Fruit fly (Drosophila melanogaster) whole organism, embryonic: ENCODE data around the gene CG15916.

Source experiments
- BEAF-32 ChIP-seq: fragments of 200-800 bp; sonication (Bioruptor generic); optimal IDR thresholded peaks from 3 replicates; lab custom pipeline; 2017; ENCODE audit warnings: missing biosample characterization, missing genetic modification characterization, mild to moderate bottlenecking, moderate library complexity, missing genetic modification reagents
- Blimp-1 ChIP-seq: fragments of 200-800 bp; sonication (Bioruptor generic); optimal IDR thresholded peaks from 3 replicates; lab custom pipeline; 2018; ENCODE audit warnings: missing biosample characterization, missing genetic modification characterization, mild to moderate bottlenecking, moderate library complexity, missing genetic modification reagents
- CG12942 ChIP-seq: fragments of 200-800 bp; sonication (Bioruptor generic); optimal IDR thresholded peaks from 3 replicates; lab custom pipeline; 2016; ENCODE audit warnings: missing biosample characterization, missing genetic modification characterization
- CG13296 ChIP-seq: fragments of 200-800 bp; sonication (Bioruptor generic); optimal IDR thresholded peaks from 3 replicates; lab custom pipeline; 2018; ENCODE audit warnings: missing biosample characterization, mild to moderate bottlenecking, missing genetic modification characterization
- CG14050 ChIP-seq: fragments of 200-800 bp; sonication (Bioruptor generic); IDR thresholded peaks from 3 replicates; pipeline ENCODE4 v1.3.6; 2022; ENCODE audit warnings: missing biosample characterization, missing genetic modification characterization
- CG14667 ChIP-seq: fragments of 200-800 bp; sonication (Bioruptor generic); IDR thresholded peaks from 2 replicates; pipeline ENCODE4 v1.3.6; 2022; ENCODE audit warnings: missing biosample characterization, missing genetic modification characterization
- CG15011 ChIP-seq: fragments of 200-800 bp; sonication (Bioruptor generic); optimal IDR thresholded peaks from 3 replicates; lab custom pipeline; 2018; ENCODE audit warnings: missing biosample characterization, mild to moderate bottlenecking, missing genetic modification characterization
- CG1602 ChIP-seq: fragments of 200-800 bp; sonication (Bioruptor generic); optimal IDR thresholded peaks from 3 replicates; lab custom pipeline; 2016; ENCODE audit warnings: missing biosample characterization, missing genetic modification characterization
- CG16779 ChIP-seq: fragments of 200-800 bp; sonication (Bioruptor generic); IDR thresholded peaks from 2 replicates; pipeline ENCODE4 v1.3.6; 2022; ENCODE audit warnings: missing biosample characterization, missing genetic modification characterization
- CG16815 ChIP-seq: fragments of 200-800 bp; sonication (Bioruptor generic); optimal IDR thresholded peaks from 3 replicates; lab custom pipeline; 2017; ENCODE audit warnings: missing biosample characterization, mild to moderate bottlenecking, missing genetic modification characterization
- CG17328 ChIP-seq: fragments of 200-800 bp; sonication (Bioruptor generic); IDR thresholded peaks from 2 replicates; pipeline ENCODE4 v1.3.6; 2022; ENCODE audit warnings: missing biosample characterization, missing genetic modification characterization
- CG18011 ChIP-seq: fragments of 200-800 bp; sonication (Bioruptor generic); optimal IDR thresholded peaks from 2 replicates; lab custom pipeline; 2017; ENCODE audit warnings: missing biosample characterization, missing genetic modification characterization, mild to moderate bottlenecking, moderate library complexity, missing genotype
- CG18476 ChIP-seq: fragments of 200-800 bp; sonication (Bioruptor generic); optimal IDR thresholded peaks from 2 replicates; lab custom pipeline; 2016; ENCODE audit warnings: missing biosample characterization, mild to moderate bottlenecking, missing genetic modification characterization
- CG2116 ChIP-seq: fragments of 200-800 bp; sonication (Bioruptor generic); optimal IDR thresholded peaks from 3 replicates; lab custom pipeline; 2018; ENCODE audit warnings: missing biosample characterization, mild to moderate bottlenecking, missing genetic modification characterization
- CG32772 ChIP-seq: fragments of 200-800 bp; sonication (Bioruptor generic); IDR thresholded peaks from 2 replicates; pipeline ENCODE4 v1.3.6; 2022; ENCODE audit warnings: missing biosample characterization, missing genetic modification characterization
- CG34224 ChIP-seq: fragments of 200-800 bp; sonication (Bioruptor generic); IDR thresholded peaks from 3 replicates; pipeline ENCODE4 v1.3.6; 2022; ENCODE audit warnings: missing biosample characterization, missing genetic modification characterization; ENCODE audit not compliant: partially characterized antibody
- CG4424 ChIP-seq: fragments of 200-800 bp; sonication (Bioruptor generic); optimal IDR thresholded peaks from 3 replicates; lab custom pipeline; 2016; ENCODE audit warnings: missing biosample characterization, missing genetic modification characterization
- CG7372 ChIP-seq: fragments of 200-800 bp; sonication (Bioruptor generic); IDR thresholded peaks from 2 replicates; pipeline ENCODE4 v1.3.6; 2022; ENCODE audit warnings: missing biosample characterization, missing genetic modification characterization
- CHES-1-like ChIP-seq: fragments of 200-800 bp; sonication (Bioruptor generic); optimal IDR thresholded peaks from 2 replicates; lab custom pipeline; 2016; ENCODE audit warnings: missing biosample characterization, missing genetic modification characterization
- Dad ChIP-seq: fragments of 200-800 bp; sonication (Bioruptor generic); optimal IDR thresholded peaks from 3 replicates; lab custom pipeline; 2016; ENCODE audit warnings: missing biosample characterization, missing genetic modification characterization
- Dek ChIP-seq: fragments of 200-800 bp; sonication (Bioruptor generic); optimal IDR thresholded peaks from 3 replicates; lab custom pipeline; 2019; ENCODE audit warnings: missing biosample characterization, mild to moderate bottlenecking, missing genetic modification characterization, moderate library complexity
- Dip3 ChIP-seq: fragments of 200-800 bp; sonication (Bioruptor generic); optimal IDR thresholded peaks from 3 replicates; lab custom pipeline; 2016; ENCODE audit warnings: missing biosample characterization, missing genetic modification characterization
- Dll ChIP-seq: fragments of 200-800 bp; sonication (Bioruptor generic); IDR thresholded peaks from 4 replicates; pipeline ENCODE4 v1.3.6; 2022; ENCODE audit warnings: missing biosample characterization, missing genetic modification characterization; ENCODE audit not compliant: partially characterized antibody
- Dp ChIP-seq: fragments of 200-800 bp; sonication (Bioruptor generic); optimal IDR thresholded peaks from 2 replicates; lab custom pipeline; 2018; ENCODE audit warnings: missing biosample characterization, mild to moderate bottlenecking, missing genetic modification characterization, moderate library complexity
- Eip74EF ChIP-seq, 2 experiments: fragments of 200-800 bp in 1 of 2; fragments of >200 bp in 1 of 2; sonication (Bioruptor generic) in 1 of 2; optimal IDR thresholded peaks; 2 replicates each; lab custom pipeline; 2017 to 2019; ENCODE audit warnings: missing biosample characterization in 2 of 2, missing genetic modification characterization in 2 of 2, mild to moderate bottlenecking in 1 of 2, moderate library complexity in 1 of 2
- HLH54F ChIP-seq: fragments of 200-800 bp; sonication (Bioruptor generic); optimal IDR thresholded peaks from 3 replicates; lab custom pipeline; 2016; ENCODE audit warnings: missing biosample characterization, missing genetic modification characterization
- Hand ChIP-seq: fragments of 200-800 bp; sonication (Bioruptor generic); optimal IDR thresholded peaks from 2 replicates; lab custom pipeline; 2017; ENCODE audit warnings: mild to moderate bottlenecking, missing biosample characterization, missing genetic modification reagents, missing genetic modification characterization
- Hr78 ChIP-seq, 2 experiments: fragments of 200-800 bp in 1 of 2; fragments of >200 bp in 1 of 2; sonication (Bioruptor generic) in 1 of 2; optimal IDR thresholded peaks; 2 replicates each; lab custom pipeline; 2017 to 2019; ENCODE audit warnings: missing biosample characterization in 2 of 2, missing genetic modification characterization in 2 of 2, mild to moderate bottlenecking in 1 of 2, moderate library complexity in 1 of 2
- Nf-YA ChIP-seq: fragments of 200-800 bp; sonication (Bioruptor generic); IDR thresholded peaks from 2 replicates; pipeline ENCODE4 v1.3.6; 2022; ENCODE audit warnings: missing biosample characterization, missing genetic modification characterization
- Oaz ChIP-seq: fragments of 200-800 bp; sonication (Bioruptor generic); IDR thresholded peaks from 2 replicates; pipeline ENCODE4 v1.3.6; 2022; ENCODE audit warnings: missing biosample characterization, missing genetic modification characterization
- Opbp ChIP-seq: fragments of 200-800 bp; sonication (Bioruptor generic); IDR thresholded peaks from 3 replicates; pipeline ENCODE4 v1.3.6; 2022; ENCODE audit warnings: missing biosample characterization, missing genetic modification characterization; ENCODE audit not compliant: partially characterized antibody
- Sry-β ChIP-seq: fragments of 200-800 bp; sonication (Bioruptor generic); optimal IDR thresholded peaks from 2 replicates; lab custom pipeline; 2018; ENCODE audit warnings: missing biosample characterization, mild to moderate bottlenecking, missing genetic modification characterization, moderate library complexity
- ac ChIP-seq: fragments of 200-800 bp; sonication (Bioruptor generic); optimal IDR thresholded peaks from 3 replicates; lab custom pipeline; 2017; ENCODE audit warnings: missing biosample characterization, mild to moderate bottlenecking, missing genetic modification characterization
- croc ChIP-seq: fragments of 200-800 bp; sonication (Bioruptor generic); conservative IDR thresholded peaks from 3 replicates; pipeline ENCODE4 v1.3.6; 2022; ENCODE audit warnings: missing biosample characterization, missing genetic modification characterization
- da ChIP-seq: fragments of 200-800 bp; sonication (Bioruptor generic); optimal IDR thresholded peaks from 2 replicates; lab custom pipeline; 2016; ENCODE audit warnings: missing biosample characterization, missing genetic modification characterization
- danr ChIP-seq: fragments of 200-800 bp; sonication (Bioruptor generic); IDR thresholded peaks from 2 replicates; pipeline ENCODE4 v1.3.6; 2022; ENCODE audit warnings: missing biosample characterization, missing genetic modification characterization
- dysf ChIP-seq: fragments of 200-800 bp; sonication (Bioruptor generic); IDR thresholded peaks from 3 replicates; pipeline ENCODE4 v1.3.6; 2022; ENCODE audit warnings: missing biosample characterization, missing genetic modification characterization
- esg ChIP-seq: fragments of 200-800 bp; sonication (Bioruptor generic); conservative IDR thresholded peaks from 2 replicates; pipeline ENCODE4 v1.3.6; 2022; ENCODE audit warnings: missing biosample characterization, missing genetic modification characterization
- eve ChIP-seq, 2 experiments: fragments of >200 bp; optimal IDR thresholded peaks; 2 replicates each; lab custom pipeline; 2017; ENCODE audit warnings: missing biosample characterization in 2 of 2, missing genetic modification characterization in 2 of 2
- gsb ChIP-seq: fragments of 200-800 bp; sonication (Bioruptor generic); IDR thresholded peaks from 2 replicates; pipeline ENCODE4 v1.3.6; 2022; ENCODE audit warnings: missing biosample characterization, missing genetic modification characterization
- inv ChIP-seq: fragments of 200-800 bp; sonication (Bioruptor generic); IDR thresholded peaks from 2 replicates; pipeline ENCODE4 v1.3.6; 2022; ENCODE audit warnings: missing biosample characterization, missing genetic modification characterization; ENCODE audit not compliant: partially characterized antibody
- klu ChIP-seq: fragments of 200-800 bp; sonication (Bioruptor generic); IDR thresholded peaks from 2 replicates; pipeline ENCODE4 v1.3.6; 2022; ENCODE audit warnings: missing biosample characterization, missing genetic modification characterization
- nmo ChIP-seq: fragments of 200-800 bp; sonication (Bioruptor generic); optimal IDR thresholded peaks from 2 replicates; lab custom pipeline; 2018; ENCODE audit warnings: missing biosample characterization, mild to moderate bottlenecking, missing genetic modification characterization, moderate library complexity
- phol ChIP-seq: fragments of 200-800 bp; sonication (Bioruptor generic); optimal IDR thresholded peaks from 3 replicates; lab custom pipeline; 2018; ENCODE audit warnings: missing biosample characterization, mild to moderate bottlenecking, missing genetic modification characterization, moderate library complexity
- psq ChIP-seq: fragments of 200-800 bp; sonication (Bioruptor generic); optimal IDR thresholded peaks from 2 replicates; lab custom pipeline; 2017; ENCODE audit warnings: missing biosample characterization, missing genetic modification characterization
- sc ChIP-seq, 3 experiments: fragments of >200 bp in 2 of 3; fragments of 200-800 bp in 1 of 3; sonication (Bioruptor generic) in 1 of 3; optimal IDR thresholded peaks; 2 replicates in 2 of 3; 3 replicates in 1 of 3; lab custom pipeline; 2017; ENCODE audit warnings: mild to moderate bottlenecking in 1 of 3, missing biosample characterization in 1 of 3, missing genetic modification characterization in 1 of 3, missing genetic modification reagents in 1 of 3
- slbo ChIP-seq: fragments of 200-800 bp; sonication (Bioruptor generic); IDR thresholded peaks from 2 replicates; pipeline ENCODE4 v1.3.6; 2022; ENCODE audit warnings: missing biosample characterization, missing genetic modification characterization
- sqz ChIP-seq: fragments of 200-800 bp; sonication (Bioruptor generic); optimal IDR thresholded peaks from 3 replicates; lab custom pipeline; 2018; ENCODE audit warnings: missing biosample characterization, mild to moderate bottlenecking, missing genetic modification characterization

Gene CG15916

dm6 chrX:15870777-15871757 is 19.3 kb upstream of the CG15916 start (continued):
- TF ChIP-seq danr (GFP tag; lab: Robert Waterston, UW): no peak
- no peak for TF ChIP-seq CG16815
- no peak for TF ChIP-seq nmo (GFP tag; lab: Kevin White, UChicago)
- TF ChIP-seq CG12942 (GFP tag; lab: Kevin White, UChicago): peak; percentile 47
- TF ChIP-seq inv (GFP tag; lab: Robert Waterston, UW): no peak
- peak; percentile 40 for TF ChIP-seq CG1602 (GFP tag; lab: Kevin White, UChicago)
- no peak for TF ChIP-seq Eip74EF (GFP tag; optimal IDR thresholded peaks at IDR 0.05; lab: Kevin White, UChicago)
- no peak for TF ChIP-seq Oaz (GFP tag; lab: Robert Waterston, UW)
- TF ChIP-seq CG7372 (GFP tag; lab: Robert Waterston, UW): no peak
- no peak for TF ChIP-seq ac
- no peak for TF ChIP-seq phol (tag; lab: Kevin White, UChicago)
- peak; percentile 3 for TF ChIP-seq psq
- no peak for TF ChIP-seq Dek (tag; lab: Kevin White, UChicago)
- no peak for TF ChIP-seq CG34224 (GFP tag; lab: Robert Waterston, UW)
- TF ChIP-seq Dll: no peak
- peak; percentile 35 for TF ChIP-seq Dip3 (GFP tag; lab: Kevin White, UChicago)
- TF ChIP-seq CHES-1-like (GFP tag; lab: Kevin White, UChicago): peak; percentile 43
- no peak for TF ChIP-seq esg
- no peak for TF ChIP-seq sqz (GFP tag; lab: Kevin White, UChicago)
- TF ChIP-seq da (GFP tag; lab: Kevin White, UChicago): no peak
- peak; percentile 56 for TF ChIP-seq CG2116 (GFP tag; lab: Kevin White, UChicago)
- TF ChIP-seq CG14667 (GFP tag; lab: Robert Waterston, UW): no peak
- no peak for TF ChIP-seq dysf
- TF ChIP-seq CG32772: no peak
- peak; percentile 18 for TF ChIP-seq CG18011 (GFP tag; lab: Kevin White, UChicago)
- TF ChIP-seq CG17328 (GFP tag; lab: Robert Waterston, UW): no peak
- no peak for TF ChIP-seq sc (optimal IDR thresholded peaks at IDR 0.05; lab: Kevin White, UChicago)
- no peak for TF ChIP-seq sc (GFP tag; optimal IDR thresholded peaks at IDR 0.05; lab: Kevin White, UChicago)
- no peak for TF ChIP-seq CG16779 (GFP tag; lab: Robert Waterston, UW)
- TF ChIP-seq HLH54F: no peak
- TF ChIP-seq CG14050: no peak
- no peak for TF ChIP-seq croc (GFP tag; lab: Robert Waterston, UW)
- peak; percentile 64 for TF ChIP-seq CG18476 (GFP tag; lab: Kevin White, UChicago)
- TF ChIP-seq CG4424: no peak
- TF ChIP-seq Blimp-1 (GFP tag; lab: Kevin White, UChicago): no peak
- TF ChIP-seq Dad (GFP tag; lab: Kevin White, UChicago): no peak
- TF ChIP-seq Opbp: no peak
- TF ChIP-seq BEAF-32 (GFP tag; lab: Kevin White, UChicago): no peak
- no peak for TF ChIP-seq klu (GFP tag; lab: Robert Waterston, UW)
- TF ChIP-seq eve (GFP tag; optimal IDR thresholded peaks at IDR 0.05; lab: Kevin White, UChicago): no peak
- no peak for TF ChIP-seq Dp (GFP tag; lab: Kevin White, UChicago)
- TF ChIP-seq gsb (GFP tag; lab: Robert Waterston, UW): no peak
- peak; percentile 44; the same call in 1 of the 2 replicates for TF ChIP-seq Nf-YA (GFP tag; lab: Robert Waterston, UW)
- TF ChIP-seq CG15011 (GFP tag; lab: Kevin White, UChicago): no peak
- TF ChIP-seq Hr78 (GFP tag; optimal IDR thresholded peaks at IDR 0.05; lab: Kevin White, UChicago): no peak
- TF ChIP-seq slbo (GFP tag; lab: Robert Waterston, UW): no peak
- peak; percentile 65 for TF ChIP-seq Hand (GFP tag; lab: Kevin White, UChicago)
- peak; percentile 94 for TF ChIP-seq CG13296 (GFP tag; lab: Kevin White, UChicago)
- no peak for TF ChIP-seq Sry-β (GFP tag; lab: Kevin White, UChicago)
